Fruit fly (Drosophila melanogaster): Measurements from ENCODE around the gene Noc3.

DNA sequence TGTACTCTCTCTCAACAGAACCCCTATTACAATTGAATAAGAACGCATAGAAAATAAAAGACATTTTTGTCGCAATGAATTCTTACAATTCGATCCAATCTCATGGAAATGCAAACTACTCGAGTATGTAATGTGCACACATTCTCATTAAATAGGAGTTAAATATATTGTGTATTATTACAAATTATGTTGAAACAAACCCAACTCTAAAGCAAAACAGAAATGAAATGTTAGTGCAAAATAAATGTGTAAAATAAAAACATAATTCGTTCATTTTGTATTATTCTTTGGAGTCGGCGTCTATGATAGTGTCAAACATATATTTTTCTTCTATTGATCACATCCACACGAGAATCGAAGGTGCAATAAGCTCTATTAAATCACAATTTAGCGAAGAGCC is 46.1 kb downstream of the Noc3 start, which contains the start of gene CG14609:
- no peak for TF ChIP-seq EcR (GFP tag; optimal IDR thresholded peaks at IDR 0.05)
- TF ChIP-seq pan (optimal IDR thresholded peaks at IDR 0.05) = no peak
- no peak for TF ChIP-seq Dll (optimal IDR thresholded peaks at IDR 0.05)
- TF ChIP-seq psq (optimal IDR thresholded peaks at IDR 0.05) = no peak
- TF ChIP-seq CG8478 (optimal IDR thresholded peaks at IDR 0.05) = no peak
- no peak for TF ChIP-seq usp (GFP tag; optimal IDR thresholded peaks at IDR 0.05)
